Worm (Caenorhabditis elegans) whole organism, L3 larva: ENCODE data around the gene glod-4.

Experiments
- R02D3.7 ChIP-seq: fragments of 150-350 bp; optimal IDR thresholded peaks from 2 replicates; lab custom pipeline; 2014; ENCODE audit warnings: missing biosample characterization, missing genetic modification characterization
- ZK546.5 ChIP-seq: sonication (generic microtip); optimal IDR thresholded peaks from 2 replicates; lab custom pipeline; 2017; ENCODE audit warnings: missing biosample characterization, missing genetic modification characterization
- aly-2 ChIP-seq: fragments of 150-350 bp; optimal IDR thresholded peaks from 2 replicates; lab custom pipeline; 2014; ENCODE audit warnings: missing biosample characterization, missing genetic modification characterization
- ama-1 ChIP-seq: fragments of 150-350 bp; optimal IDR thresholded peaks from 2 replicates; lab custom pipeline; 2018
- ceh-16 ChIP-seq: sonication (generic microtip); optimal IDR thresholded peaks from 2 replicates; lab custom pipeline; 2017; ENCODE audit warnings: missing biosample characterization, missing genetic modification characterization
- ceh-28 ChIP-seq: fragments of 150-350 bp; optimal IDR thresholded peaks from 2 replicates; lab custom pipeline; 2014; ENCODE audit warnings: missing biosample characterization, missing genetic modification reagents, missing genetic modification characterization
- ceh-82 ChIP-seq: fragments of 150-350 bp; optimal IDR thresholded peaks from 2 replicates; lab custom pipeline; 2014; ENCODE audit warnings: missing biosample characterization, missing genetic modification characterization
- ceh-9 ChIP-seq: sonication (generic microtip); optimal IDR thresholded peaks from 2 replicates; lab custom pipeline; 2018; ENCODE audit warnings: missing biosample characterization, missing genetic modification characterization
- daf-12 ChIP-seq: fragments of 150-350 bp; optimal IDR thresholded peaks from 2 replicates; lab custom pipeline; 2014; ENCODE audit warnings: missing biosample characterization, missing genetic modification reagents, missing genetic modification characterization
- egl-5 ChIP-seq: fragments of 150-350 bp; optimal IDR thresholded peaks from 2 replicates; lab custom pipeline; 2017; ENCODE audit warnings: missing biosample characterization, missing genetic modification reagents, missing genetic modification characterization, inconsistent platforms
- elt-2 ChIP-seq: sonication (generic microtip); optimal IDR thresholded peaks from 2 replicates; lab custom pipeline; 2016; ENCODE audit warnings: missing genetic modification reagents, mild to moderate bottlenecking, missing genetic modification characterization, missing compliant biosample characterization
- eor-1 ChIP-seq, 2 experiments: fragments of 150-350 bp; optimal IDR thresholded peaks; 2 replicates each; lab custom pipeline; 2014 to 2018; ENCODE audit warnings: missing biosample characterization in 2 of 2, missing genetic modification characterization in 2 of 2
- fkh-10 ChIP-seq: sonication (generic microtip); optimal IDR thresholded peaks from 2 replicates; lab custom pipeline; 2017; ENCODE audit warnings: missing biosample characterization, missing genetic modification reagents, missing genetic modification characterization
- fos-1 ChIP-seq: fragments of 150-350 bp; optimal IDR thresholded peaks from 2 replicates; lab custom pipeline; 2014; ENCODE audit warnings: missing biosample characterization, missing genetic modification characterization
- hmg-11 ChIP-seq: sonication (generic microtip); optimal IDR thresholded peaks from 2 replicates; lab custom pipeline; 2016; ENCODE audit warnings: missing genetic modification characterization, missing compliant biosample characterization
- lin-39 ChIP-seq: fragments of 150-350 bp; optimal IDR thresholded peaks from 2 replicates; lab custom pipeline; 2018; ENCODE audit warnings: missing biosample characterization, missing genetic modification reagents, missing genetic modification characterization
- lsy-12 ChIP-seq: sonication (generic microtip); optimal IDR thresholded peaks from 2 replicates; lab custom pipeline; 2016; ENCODE audit warnings: mild to moderate bottlenecking, missing genetic modification characterization, missing compliant biosample characterization
- nfya-1 ChIP-seq: sonication (generic microtip); optimal IDR thresholded peaks from 2 replicates; lab custom pipeline; 2017; ENCODE audit warnings: missing genetic modification characterization, mild to moderate bottlenecking, missing compliant biosample characterization, antibody characterized with exemption, moderate library complexity; ENCODE audit not compliant: insufficient read depth
- nhr-11 ChIP-seq: fragments of 150-350 bp; optimal IDR thresholded peaks from 2 replicates; lab custom pipeline; 2014; ENCODE audit warnings: missing biosample characterization, missing genetic modification characterization
- nhr-237 ChIP-seq: fragments of 150-350 bp; optimal IDR thresholded peaks from 2 replicates; lab custom pipeline; 2014; ENCODE audit warnings: missing biosample characterization, missing genetic modification characterization
- nhr-25 ChIP-seq: sonication (generic microtip); optimal IDR thresholded peaks from 2 replicates; lab custom pipeline; 2017; ENCODE audit warnings: missing biosample characterization, missing genetic modification characterization
- nhr-28 ChIP-seq: fragments of 150-350 bp; optimal IDR thresholded peaks from 2 replicates; lab custom pipeline; 2014; ENCODE audit warnings: missing biosample characterization, missing genetic modification characterization
- nhr-43 ChIP-seq: sonication (generic microtip); optimal IDR thresholded peaks from 2 replicates; lab custom pipeline; 2016; ENCODE audit warnings: mild to moderate bottlenecking, missing genetic modification characterization, missing compliant biosample characterization; ENCODE audit not compliant: poor library complexity, severe bottlenecking
- nhr-67 ChIP-seq: fragments of 150-350 bp; optimal IDR thresholded peaks from 2 replicates; lab custom pipeline; 2014; ENCODE audit warnings: missing biosample characterization, missing genetic modification characterization
- pha-4 ChIP-seq: fragments of 150-350 bp; optimal IDR thresholded peaks from 2 replicates; lab custom pipeline; 2014; ENCODE audit warnings: missing biosample characterization, missing genetic modification reagents, missing genetic modification characterization
- pqm-1 ChIP-seq: fragments of 150-350 bp; optimal IDR thresholded peaks from 2 replicates; lab custom pipeline; 2017; ENCODE audit warnings: missing biosample characterization, missing genetic modification characterization, inconsistent platforms
- snpc-4 ChIP-seq: fragments of 150-350 bp; optimal IDR thresholded peaks from 2 replicates; lab custom pipeline; 2014; ENCODE audit warnings: missing biosample characterization, missing genetic modification characterization
- tbx-2 ChIP-seq: sonication (generic microtip); optimal IDR thresholded peaks from 2 replicates; lab custom pipeline; 2016; ENCODE audit warnings: mild to moderate bottlenecking, missing genetic modification characterization, missing compliant biosample characterization
- unc-39 ChIP-seq: sonication (generic microtip); optimal IDR thresholded peaks from 4 replicates; lab custom pipeline; 2017; ENCODE audit warnings: missing biosample characterization, missing genetic modification characterization
- unc-62 ChIP-seq: fragments of 150-350 bp; sonication (generic microtip); optimal IDR thresholded peaks from 4 replicates; lab custom pipeline; 2014; ENCODE audit warnings: missing biosample characterization, missing genetic modification reagents, missing genetic modification characterization
- ztf-11 ChIP-seq: fragments of 150-350 bp; optimal IDR thresholded peaks from 2 replicates; lab custom pipeline; 2014; ENCODE audit warnings: missing biosample characterization, missing genetic modification characterization
- ztf-4 ChIP-seq: fragments of 150-350 bp; optimal IDR thresholded peaks from 2 replicates; lab custom pipeline; 2014; ENCODE audit warnings: missing biosample characterization, missing genetic modification characterization

The glod-4 gene

ce11 chrIII:4119736-4120135 lies 33.7 kb upstream of the glod-4 start:
- no peak for TF ChIP-seq tbx-2 (tag; lab: Kevin White, UChicago)
- TF ChIP-seq, all 47 proteins: peak for 0

- no peak for TF ChIP-seq nhr-28
- peak; percentile 74 for TF ChIP-seq nfya-1 (tag; lab: Kevin White, UChicago)
- TF ChIP-seq pha-4 (tag; lab: Kevin White, UChicago) = no peak
- no peak for TF ChIP-seq unc-39 (tag; lab: Kevin White, UChicago)
- TF ChIP-seq, all 47 proteins: peak for 1
Observed at ce11 chrIII:4120386-4120785, 33.0 kb upstream of the glod-4 start.

- no peak for TF ChIP-seq nhr-43 (tag; lab: Kevin White, UChicago)
- no peak for TF ChIP-seq lsy-12 (tag; lab: Kevin White, UChicago)
- peak; percentile 3 for TF ChIP-seq fkh-10 (GFP tag; lab: Kevin White, UChicago)
- TF ChIP-seq, all 47 proteins: peak for 1
Observed at ce11 chrIII:4123277-4123676, 30.1 kb upstream of the glod-4 start.

ce11 chrIII:4123900-4124299 lies 29.5 kb upstream of the glod-4 start:
- TF ChIP-seq nhr-237 (tag; lab: Kevin White, UChicago) = no peak
- peak; percentile 14 for TF ChIP-seq fkh-10 (GFP tag; lab: Kevin White, UChicago)
- no peak for TF ChIP-seq hmg-11

ce11 chrIII:4131814-4132555 lies 21.4 kb upstream of the glod-4 start:
- TF ChIP-seq nhr-237 (tag; lab: Kevin White, UChicago) = no peak
- TF ChIP-seq fkh-10 (GFP tag; lab: Kevin White, UChicago) = peak; percentile 50
- TF ChIP-seq nfya-1 (tag; lab: Kevin White, UChicago) = peak; percentile 95
- TF ChIP-seq, all 47 proteins: peak for 2

ce11 chrIII:4134059-4134458 lies 19.3 kb upstream of the glod-4 start:
- no peak for TF ChIP-seq ceh-28 (tag; lab: Kevin White, UChicago)

ce11 chrIII:4137180-4137579 lies 16.2 kb upstream of the glod-4 start:
- TF ChIP-seq lin-39 (peak; percentile 46), tbx-2 (tag; lab: Kevin White, UChicago) (no peak)

- TF ChIP-seq ZK546.5 (no peak), daf-12 (no peak), nfya-1 (tag; lab: Kevin White, UChicago) (peak; percentile 85), nhr-11 (tag; lab: Kevin White, UChicago) (no peak)
- TF ChIP-seq, all 47 proteins: peak for 1
Observed at ce11 chrIII:4143170-4143569, 10.2 kb upstream of the glod-4 start.

- no peak for TF ChIP-seq fkh-10 (GFP tag; lab: Kevin White, UChicago)
- TF ChIP-seq nhr-25 (tag; lab: Kevin White, UChicago) = peak; percentile 63
- TF ChIP-seq ama-1 = no peak
- peak; percentile 43 for TF ChIP-seq pqm-1 (tag; lab: Kevin White, UChicago)
- TF ChIP-seq ceh-9 (tag; lab: Kevin White, UChicago) = no peak
- peak; percentile 28 for TF ChIP-seq hmg-11
- TF ChIP-seq egl-5 = no peak
- no peak for TF ChIP-seq nhr-67 (tag; lab: Kevin White, UChicago)
- TF ChIP-seq nhr-11 (tag; lab: Kevin White, UChicago) = no peak
- no peak for TF ChIP-seq ZK546.5
- TF ChIP-seq R02D3.7 = peak; percentile 35
- TF ChIP-seq unc-62 (GFP tag; lab: Kevin White, UChicago) = no peak
- no peak for TF ChIP-seq nhr-237 (tag; lab: Kevin White, UChicago)
- TF ChIP-seq snpc-4 = peak; percentile 66
- TF ChIP-seq ztf-4 (tag; lab: Kevin White, UChicago) = no peak
- no peak for TF ChIP-seq fos-1 (tag; lab: Kevin White, UChicago)
- peak; percentile 62 for TF ChIP-seq elt-2
- TF ChIP-seq ceh-28 (tag; lab: Kevin White, UChicago) = no peak
- TF ChIP-seq eor-1 (tag; optimal IDR thresholded peaks at IDR 0.05; lab: Kevin White, UChicago) = no peak
- TF ChIP-seq ceh-82 = no peak
- TF ChIP-seq daf-12 = no peak
- no peak for TF ChIP-seq nhr-28
- TF ChIP-seq lin-39 = peak; percentile 63
- no peak for TF ChIP-seq ceh-16 (tag; lab: Kevin White, UChicago)
- peak; percentile 29 for TF ChIP-seq nhr-43 (tag; lab: Kevin White, UChicago)
- TF ChIP-seq nfya-1 (tag; lab: Kevin White, UChicago) = peak; percentile 93
- TF ChIP-seq unc-39 (tag; lab: Kevin White, UChicago) = no peak
- no peak for TF ChIP-seq tbx-2 (tag; lab: Kevin White, UChicago)
- TF ChIP-seq aly-2 = no peak
- TF ChIP-seq ztf-11 (tag; lab: Kevin White, UChicago) = no peak
Observed at ce11 chrIII:4150919-4151318, 2.5 kb upstream of the glod-4 start.
